Fruit fly (Drosophila melanogaster) whole organism, prepupa: ENCODE measurements around the gene Trl.

Source experiments
- Sox102F ChIP-seq: fragments of 200-800 bp; sonication (Bioruptor generic); optimal IDR thresholded peaks from 2 replicates; lab custom pipeline; 2016; ENCODE audit warnings: missing biosample characterization, mild to moderate bottlenecking, missing genetic modification characterization
- pdm3 ChIP-seq: fragments of 200-800 bp; sonication (Bioruptor generic); optimal IDR thresholded peaks from 3 replicates; lab custom pipeline; 2016; ENCODE audit warnings: missing biosample characterization, missing genetic modification characterization

- TF ChIP-seq pdm3 (GFP tag; lab: Kevin White, UChicago) (no peak), Sox102F (GFP tag; lab: Kevin White, UChicago) (no peak)
These were observed 29.1 kb downstream of the Trl start for dm6 chr3L:14731790-14732189.
